Worm (Caenorhabditis elegans): ENCODE results near the gene srx-78.

DNA sequence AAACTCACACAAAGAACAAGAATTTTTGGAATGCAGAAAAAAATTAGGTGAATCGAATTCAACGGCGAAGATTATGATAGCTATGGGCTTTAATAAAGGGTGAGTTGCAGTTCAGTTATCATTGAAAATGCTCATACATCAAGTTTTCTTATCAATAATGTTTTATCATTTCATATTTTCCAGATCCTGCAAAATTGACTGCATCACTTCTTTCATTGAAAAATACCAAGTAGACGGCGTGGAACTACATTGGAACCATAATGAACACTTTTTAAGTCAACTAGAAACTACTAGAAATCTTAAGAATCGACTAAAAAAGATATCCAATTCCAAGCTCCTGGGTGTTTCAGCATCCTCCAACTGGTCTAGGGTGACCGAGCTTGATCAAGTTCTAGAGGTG is 48.4 kb downstream of the srx-78 start, which contains the start of gene K08F9.1:
- no peak for TF ChIP-seq ztf-11 (tag; optimal IDR thresholded peaks at IDR 0.05)
- TF ChIP-seq ama-1 (optimal IDR thresholded peaks at IDR 0.05): no peak
- TF ChIP-seq unc-62 (GFP tag; optimal IDR thresholded peaks at IDR 0.05): no peak

Measured in whole organism, L2 larva.